Worm (Caenorhabditis elegans) whole organism, mixed stage, embryonic: Measurements from ENCODE around the gene sra-11.
"Not testable (repeated sequence)": the region's sequence is repeated elsewhere in the genome, so short reads cannot be mapped to it uniquely, and the experiment has no call there.

Experiments used
- M03D4.4 ChIP-seq: sonication (generic microtip); optimal IDR thresholded peaks from 2 replicates; lab custom pipeline; 2017; ENCODE audit warnings: mild to moderate bottlenecking, missing genetic modification characterization, missing compliant biosample characterization
- bed-3 ChIP-seq: fragments of 200-800 bp; sonication (Bioruptor generic); optimal IDR thresholded peaks from 3 replicates; lab custom pipeline; 2018; ENCODE audit warnings: mild to moderate bottlenecking, missing genetic modification characterization, moderate library complexity, missing compliant biosample characterization
- blmp-1 ChIP-seq: fragments of 150-350 bp; optimal IDR thresholded peaks from 2 replicates; lab custom pipeline; 2014; ENCODE audit warnings: missing biosample characterization, missing genetic modification characterization
- ceh-39 ChIP-seq: fragments of 150-350 bp; optimal IDR thresholded peaks from 2 replicates; lab custom pipeline; 2014; ENCODE audit warnings: missing biosample characterization, missing genetic modification characterization
- ces-1 ChIP-seq: fragments of 150-350 bp; optimal IDR thresholded peaks from 2 replicates; lab custom pipeline; 2014; ENCODE audit warnings: missing biosample characterization, missing genetic modification reagents, missing genetic modification characterization
- cnd-1 ChIP-seq: fragments of 200-800 bp; sonication (Bioruptor generic); optimal IDR thresholded peaks from 2 replicates; lab custom pipeline; 2018; ENCODE audit warnings: mild to moderate bottlenecking, missing genetic modification characterization, missing compliant biosample characterization
- drap-1 ChIP-seq: fragments of 200-800 bp; sonication (Bioruptor generic); optimal IDR thresholded peaks from 3 replicates; lab custom pipeline; 2018; ENCODE audit warnings: mild to moderate bottlenecking, missing genetic modification characterization, missing compliant biosample characterization
- elt-1 ChIP-seq: sonication (generic microtip); optimal IDR thresholded peaks from 2 replicates; lab custom pipeline; 2017; ENCODE audit warnings: missing genetic modification characterization, mild to moderate bottlenecking, missing compliant biosample characterization, antibody characterized with exemption, moderate library complexity, borderline replicate concordance; ENCODE audit not compliant: insufficient read depth
- elt-3 ChIP-seq: fragments of 150-350 bp; optimal IDR thresholded peaks from 2 replicates; lab custom pipeline; 2014; ENCODE audit warnings: missing biosample characterization, missing genetic modification characterization
- flh-1 ChIP-seq: fragments of 200-800 bp; sonication (Bioruptor generic); optimal IDR thresholded peaks from 2 replicates; lab custom pipeline; 2018; ENCODE audit warnings: mild to moderate bottlenecking, missing genetic modification characterization, moderate library complexity, missing compliant biosample characterization
- ham-2 ChIP-seq: fragments of 200-800 bp; sonication (Bioruptor generic); optimal IDR thresholded peaks from 2 replicates; lab custom pipeline; 2018; ENCODE audit warnings: mild to moderate bottlenecking, missing genetic modification characterization, missing compliant biosample characterization
- hlh-1 ChIP-seq: fragments of 150-350 bp; optimal IDR thresholded peaks from 2 replicates; lab custom pipeline; 2014; ENCODE audit warnings: missing biosample characterization, missing genetic modification reagents, missing genetic modification characterization
- lin-13 ChIP-seq: fragments of 150-350 bp; optimal IDR thresholded peaks from 2 replicates; lab custom pipeline; 2014; ENCODE audit warnings: missing biosample characterization, missing genetic modification characterization
- lin-32 ChIP-seq: fragments of 200-800 bp; sonication (Bioruptor generic); optimal IDR thresholded peaks from 2 replicates; lab custom pipeline; 2018; ENCODE audit warnings: mild to moderate bottlenecking, missing genetic modification characterization, missing compliant biosample characterization
- lsy-2 ChIP-seq: fragments of 150-350 bp; optimal IDR thresholded peaks from 2 replicates; lab custom pipeline; 2014; ENCODE audit warnings: missing biosample characterization, missing genetic modification characterization
- mab-5 ChIP-seq: fragments of 150-350 bp; optimal IDR thresholded peaks from 2 replicates; lab custom pipeline; 2014; ENCODE audit warnings: missing biosample characterization, missing genetic modification characterization
- mep-1 ChIP-seq: fragments of 150-350 bp; optimal IDR thresholded peaks from 2 replicates; lab custom pipeline; 2017; ENCODE audit warnings: missing biosample characterization, missing genetic modification reagents, missing genetic modification characterization, inconsistent platforms
- mls-2 ChIP-seq: sonication (generic microtip); optimal IDR thresholded peaks from 2 replicates; lab custom pipeline; 2016; ENCODE audit warnings: mild to moderate bottlenecking, missing genetic modification characterization, moderate library complexity, missing compliant biosample characterization
- nhr-12 ChIP-seq: fragments of 150-350 bp; optimal IDR thresholded peaks from 2 replicates; lab custom pipeline; 2014; ENCODE audit warnings: missing biosample characterization, missing genetic modification characterization
- nhr-2 ChIP-seq: fragments of 150-350 bp; optimal IDR thresholded peaks from 2 replicates; lab custom pipeline; 2014; ENCODE audit warnings: missing biosample characterization, missing genetic modification characterization
- nhr-237 ChIP-seq: fragments of 150-350 bp; optimal IDR thresholded peaks from 2 replicates; lab custom pipeline; 2014; ENCODE audit warnings: missing biosample characterization, missing genetic modification characterization
- nhr-28 ChIP-seq: fragments of 150-350 bp; optimal IDR thresholded peaks from 2 replicates; lab custom pipeline; 2014; ENCODE audit warnings: missing biosample characterization, missing genetic modification characterization
- nhr-76 ChIP-seq: sonication (generic microtip); optimal IDR thresholded peaks from 2 replicates; lab custom pipeline; 2017; ENCODE audit warnings: missing biosample characterization, missing genetic modification characterization
- pha-4 ChIP-seq: fragments of 150-350 bp; optimal IDR thresholded peaks from 2 replicates; lab custom pipeline; 2018; ENCODE audit warnings: missing biosample characterization, missing genetic modification reagents, missing genetic modification characterization
- snpc-4 ChIP-seq: fragments of 150-350 bp; optimal IDR thresholded peaks from 2 replicates; lab custom pipeline; 2014; ENCODE audit warnings: missing biosample characterization, missing genetic modification characterization
- sptf-1 ChIP-seq: sonication (generic microtip); optimal IDR thresholded peaks from 2 replicates; lab custom pipeline; 2017; ENCODE audit warnings: mild to moderate bottlenecking, missing genetic modification characterization, moderate library complexity, missing compliant biosample characterization
- tbx-8 ChIP-seq: fragments of 200-800 bp; sonication (Bioruptor generic); optimal IDR thresholded peaks from 2 replicates; lab custom pipeline; 2018; ENCODE audit warnings: mild to moderate bottlenecking, missing genetic modification characterization, moderate library complexity, missing compliant biosample characterization
- unc-39 ChIP-seq: fragments of 150-350 bp; optimal IDR thresholded peaks from 2 replicates; lab custom pipeline; 2014; ENCODE audit warnings: missing biosample characterization, missing genetic modification characterization
- unc-62 ChIP-seq: fragments of 150-350 bp; optimal IDR thresholded peaks from 2 replicates; lab custom pipeline; 2014; ENCODE audit warnings: missing biosample characterization, missing genetic modification reagents, missing genetic modification characterization
- zip-8 ChIP-seq: fragments of 150-350 bp; optimal IDR thresholded peaks from 2 replicates; lab custom pipeline; 2014; ENCODE audit warnings: missing biosample characterization, missing genetic modification characterization
- ztf-11 ChIP-seq: fragments of 150-350 bp; optimal IDR thresholded peaks from 2 replicates; lab custom pipeline; 2014; ENCODE audit warnings: missing biosample characterization, missing genetic modification characterization

Gene sra-11

DNA sequence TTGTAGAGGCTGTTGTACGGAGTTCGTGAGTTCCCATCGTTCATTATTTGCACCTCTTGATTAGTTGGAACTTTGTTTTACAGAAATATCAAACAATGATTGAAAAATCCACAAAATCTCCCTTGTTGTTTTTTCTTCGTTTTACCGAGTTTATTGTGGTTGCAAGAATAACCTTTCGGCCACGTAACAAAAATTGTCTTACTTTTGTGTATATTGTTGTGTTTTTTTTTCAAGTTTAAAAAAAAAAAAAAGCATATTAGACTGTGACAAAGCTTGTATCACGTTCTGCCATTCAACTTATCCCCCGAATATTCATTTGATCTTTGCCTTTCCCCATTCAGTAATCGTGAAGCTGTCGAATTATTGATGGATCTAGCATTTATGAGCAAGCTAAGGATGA is 7.1 kb upstream of the sra-11 start, which contains the start of gene F44F4.10:
F44F4.10 (minus strand) TSS at position 101 of the 400 bp plus-strand sequence.
- TF ChIP-seq nhr-28 (tag; lab: Kevin White, UChicago), result no peak

- no peak for TF ChIP-seq cnd-1 (tag; lab: Kevin White, UChicago)
- no peak for TF ChIP-seq nhr-12 (tag; lab: Kevin White, UChicago)
- TF ChIP-seq lsy-2 (tag; lab: Kevin White, UChicago), result no peak
- no peak for TF ChIP-seq unc-62 (GFP tag; lab: Kevin White, UChicago)
- no peak for TF ChIP-seq M03D4.4 (tag; lab: Kevin White, UChicago)
- no peak for TF ChIP-seq hlh-1 (tag; lab: Kevin White, UChicago)
- no peak for TF ChIP-seq nhr-237 (tag; lab: Kevin White, UChicago)
- TF ChIP-seq bed-3 (GFP tag; lab: Kevin White, UChicago), result no peak
- TF ChIP-seq drap-1 (GFP tag; lab: Kevin White, UChicago), result no peak
Measured at ce11 chrII:10915732-10916131, 5.6 kb upstream of the sra-11 start, which contains the start of gene F44F4.9. TSS of gene F44F4.9 (minus strand) at chrII:10915832.

DNA sequence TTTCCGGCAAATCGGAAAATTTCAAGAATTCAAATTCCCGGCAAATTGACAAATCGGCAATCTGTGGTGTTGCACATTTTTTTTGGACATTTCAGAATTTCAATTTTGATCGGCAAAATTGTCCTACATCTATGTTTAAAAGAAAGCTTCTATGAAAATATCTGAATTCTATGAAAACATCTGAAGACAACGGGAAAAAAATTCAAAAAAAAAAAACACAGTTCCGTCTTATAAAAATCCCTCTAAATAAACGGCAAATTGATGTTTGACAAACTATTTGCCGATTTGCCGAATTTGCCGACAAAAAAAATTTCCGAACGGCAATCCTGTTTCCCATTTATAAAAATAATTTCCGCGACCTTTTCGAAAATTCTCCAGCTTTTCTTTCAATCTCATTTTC is 4.2 kb upstream of the sra-11 start, which contains the start of gene F44F4.15:
F44F4.15 (plus strand) TSS at position 301 of the 400 bp plus-strand sequence.
- TF ChIP-seq mab-5 (tag; lab: Kevin White, UChicago) (no peak), unc-62 (GFP tag; lab: Kevin White, UChicago) (no peak), nhr-2 (tag; lab: Kevin White, UChicago) (no peak), lin-13 (tag; lab: Kevin White, UChicago) (no peak), bed-3 (GFP tag; lab: Kevin White, UChicago) (no peak), nhr-12 (tag; lab: Kevin White, UChicago) (no peak), lin-32 (GFP tag; lab: Kevin White, UChicago) (no peak), flh-1 (no peak)

DNA sequence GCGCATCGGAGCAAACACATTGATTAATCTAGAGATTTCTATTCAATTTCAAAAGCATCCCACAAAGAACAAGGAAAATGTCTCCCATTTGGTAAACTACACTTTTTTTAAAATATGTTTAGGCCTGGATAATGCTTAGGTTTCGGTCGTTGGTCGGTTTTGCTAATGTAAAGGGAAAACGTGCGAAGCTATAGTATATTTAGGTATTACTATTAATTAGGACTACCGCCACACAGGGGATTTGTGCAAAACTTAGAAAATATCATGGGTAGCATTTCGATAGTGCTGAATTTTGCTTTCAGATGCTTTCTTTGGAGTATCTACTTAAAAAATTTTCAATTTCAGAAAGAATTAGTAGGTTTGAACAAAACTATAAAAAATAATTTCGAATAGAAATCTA is 2.9 kb upstream of the sra-11 start:
- no peak for TF ChIP-seq mls-2
- no peak for TF ChIP-seq nhr-28 (tag; lab: Kevin White, UChicago)
- no peak for TF ChIP-seq lsy-2 (tag; lab: Kevin White, UChicago)
- TF ChIP-seq lin-13 (tag; lab: Kevin White, UChicago), result no peak
- TF ChIP-seq lin-32 (GFP tag; lab: Kevin White, UChicago), result no peak
- no peak for TF ChIP-seq unc-62 (GFP tag; lab: Kevin White, UChicago)
- TF ChIP-seq flh-1, result no peak
- TF ChIP-seq mep-1 (tag; lab: Kevin White, UChicago), result no peak
- no peak for TF ChIP-seq elt-1 (tag; lab: Kevin White, UChicago)
- no peak for TF ChIP-seq pha-4
- TF ChIP-seq nhr-76 (tag; lab: Kevin White, UChicago), result no peak
- no peak for TF ChIP-seq sptf-1
- TF ChIP-seq ceh-39 (tag; lab: Kevin White, UChicago), result no peak
- TF ChIP-seq mab-5 (tag; lab: Kevin White, UChicago), result no peak
- no peak for TF ChIP-seq ham-2 (GFP tag; lab: Kevin White, UChicago)
- TF ChIP-seq elt-3 (tag; lab: Kevin White, UChicago), result no peak
- no peak for TF ChIP-seq blmp-1 (tag; lab: Kevin White, UChicago)
- TF ChIP-seq ztf-11 (tag; lab: Kevin White, UChicago), result no peak
- TF ChIP-seq ces-1 (GFP tag; lab: Kevin White, UChicago), result no peak
- TF ChIP-seq snpc-4 (tag; lab: Kevin White, UChicago), result no peak

DNA sequence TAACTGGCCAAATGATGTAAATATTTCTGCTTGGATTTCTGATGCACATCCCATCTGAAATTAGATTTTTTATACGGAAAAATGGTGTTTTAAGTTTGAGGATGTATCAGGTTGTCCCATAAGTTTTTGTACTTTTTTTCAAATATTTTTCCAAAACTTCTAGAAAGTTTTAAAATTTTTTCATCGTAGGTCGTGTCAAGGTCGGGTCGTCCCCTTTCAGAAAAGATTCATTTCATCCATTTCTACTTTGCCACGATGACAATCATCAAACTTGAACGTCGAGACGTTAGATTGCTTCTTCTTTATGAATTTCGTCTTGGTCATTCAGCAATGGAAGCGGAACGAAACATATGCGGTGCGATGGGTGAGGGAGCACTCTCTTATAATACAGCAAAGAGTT is 5.7 kb downstream of the sra-11 start, which contains the start of gene sra-12:
sra-12 (minus strand) TSS at position 101 of the 400 bp plus-strand sequence.
- not testable (repeated sequence) for TF ChIP-seq zip-8; nhr-28 (tag; lab: Kevin White, UChicago); hlh-1 (tag; lab: Kevin White, UChicago)

- no peak for TF ChIP-seq nhr-12 (tag; lab: Kevin White, UChicago)
- TF ChIP-seq lin-32 (GFP tag; lab: Kevin White, UChicago), result no peak
- no peak for TF ChIP-seq ham-2 (GFP tag; lab: Kevin White, UChicago)
- no peak for TF ChIP-seq nhr-2 (tag; lab: Kevin White, UChicago)
- TF ChIP-seq hlh-1 (tag; lab: Kevin White, UChicago), result no peak
- TF ChIP-seq blmp-1 (tag; lab: Kevin White, UChicago), result no peak
- no peak for TF ChIP-seq tbx-8 (GFP tag; lab: Kevin White, UChicago)
- no peak for TF ChIP-seq unc-39 (tag; lab: Kevin White, UChicago)
- TF ChIP-seq pha-4, result no peak
- TF ChIP-seq mls-2, result no peak
- TF ChIP-seq zip-8, result no peak
- TF ChIP-seq unc-62 (GFP tag; lab: Kevin White, UChicago), result no peak
Measured at ce11 chrII:10902104-10902503, 8.0 kb downstream of the sra-11 start, which contains the start of gene gly-1. TSS of gene gly-1 (minus strand) at chrII:10902204.
